Fruit fly (Drosophila melanogaster) whole organism: ENCODE measurements around the gene CG46059.

Source experiments
- CG8478 ChIP-seq: fragments of >200 bp; optimal IDR thresholded peaks from 2 replicates; lab custom pipeline; 2018; ENCODE audit warnings: inconsistent platforms
- EcR ChIP-seq, 2 experiments: fragments of >200 bp; optimal IDR thresholded peaks; 2 replicates each; lab custom pipeline; 2017; ENCODE audit warnings: missing biosample characterization in 2 of 2, missing genetic modification characterization in 2 of 2, missing genetic modification reagents in 2 of 2
- psq ChIP-seq: fragments of >200 bp; optimal IDR thresholded peaks from 2 replicates; lab custom pipeline; 2017
- usp ChIP-seq: fragments of >200 bp; optimal IDR thresholded peaks from 2 replicates; lab custom pipeline; 2017; ENCODE audit warnings: missing biosample characterization, missing genetic modification characterization, mixed read lengths

dm6 chr2L:19136735-19137134 lies 46.9 kb downstream of the CG46059 start:
- TF ChIP-seq usp (GFP tag; lab: Kevin White, UChicago) (no peak), psq (lab: Kevin White, UChicago) (no peak), EcR (GFP tag; optimal IDR thresholded peaks at IDR 0.05; lab: Kevin White, UChicago) (no peak), CG8478 (no peak)
